Fruit fly (Drosophila melanogaster) whole organism, pupa: Measurements from ENCODE around the gene CG5412.

Experiments
- CG13204 ChIP-seq: fragments of 200-800 bp; sonication (Bioruptor generic); optimal IDR thresholded peaks from 2 replicates; lab custom pipeline; 2018; ENCODE audit warnings: missing biosample characterization, mild to moderate bottlenecking, missing genetic modification characterization, moderate library complexity
- CG14655 ChIP-seq: fragments of 200-800 bp; sonication (Bioruptor generic); optimal IDR thresholded peaks from 3 replicates; lab custom pipeline; 2017; ENCODE audit warnings: mild to moderate bottlenecking, missing biosample characterization, missing genetic modification reagents, missing genetic modification characterization
- CG17806 ChIP-seq: fragments of 200-800 bp; sonication (Bioruptor generic); optimal IDR thresholded peaks from 2 replicates; lab custom pipeline; 2018; ENCODE audit warnings: missing biosample characterization, mild to moderate bottlenecking, missing genetic modification characterization, moderate library complexity
- CG32121 ChIP-seq: fragments of 200-800 bp; sonication (Bioruptor generic); IDR thresholded peaks from 2 replicates; pipeline ENCODE4 v1.3.6; 2022; ENCODE audit warnings: missing biosample characterization, missing genetic modification characterization
- CG8159 ChIP-seq: fragments of 200-800 bp; sonication (Bioruptor generic); optimal IDR thresholded peaks from 3 replicates; lab custom pipeline; 2018; ENCODE audit warnings: missing biosample characterization, mild to moderate bottlenecking, missing genetic modification characterization, moderate library complexity
- CG9948 ChIP-seq: fragments of 200-800 bp; sonication (Bioruptor generic); optimal IDR thresholded peaks from 2 replicates; lab custom pipeline; 2018; ENCODE audit warnings: missing biosample characterization, mild to moderate bottlenecking, missing genetic modification characterization, moderate library complexity

DNA sequence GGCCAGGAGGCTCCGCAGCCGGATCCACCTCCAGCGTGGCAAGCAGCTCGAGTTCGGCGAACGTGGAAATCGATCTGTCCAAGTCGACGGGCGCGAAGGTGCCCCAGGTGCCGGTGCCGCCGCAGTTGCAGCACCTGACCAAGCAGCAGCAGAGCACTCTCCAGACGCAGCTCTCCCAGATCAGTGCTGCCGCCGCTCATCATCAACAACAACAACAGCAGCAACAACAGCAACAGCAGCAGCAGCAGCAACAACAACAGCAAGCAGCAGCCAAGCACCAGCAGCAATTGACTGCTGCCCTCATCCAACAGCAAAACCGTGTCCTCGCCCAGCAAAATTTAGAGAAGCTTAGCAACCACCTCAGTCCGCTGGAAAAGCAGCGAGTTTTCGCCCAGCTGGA, 42.1 kb downstream of the CG5412 start:
- TF ChIP-seq CG8159 (tag; lab: Kevin White, UChicago) (no peak), CG32121 (GFP tag; lab: Robert Waterston, UW) (no peak), CG17806 (tag; lab: Kevin White, UChicago) (no peak), CG9948 (no peak), CG14655 (GFP tag; lab: Kevin White, UChicago) (no peak), CG13204 (no peak)
